Fruit fly (Drosophila melanogaster): ENCODE measurements around the gene Pvf1.

- TF ChIP-seq Hr4 (GFP tag; optimal IDR thresholded peaks at IDR 0.05) (no peak), CG10669 (GFP tag; optimal IDR thresholded peaks at IDR 0.05) (no peak), Hr39 (GFP tag; optimal IDR thresholded peaks at IDR 0.05) (no peak), CG34406 (GFP tag; optimal IDR thresholded peaks at IDR 0.05) (no peak), svp (GFP tag) (no peak), esn (GFP tag; optimal IDR thresholded peaks at IDR 0.05) (no peak)
These were observed 20.4 kb upstream of the Pvf1 start for dm6 chrX:18812111-18812510.

Data from whole organism, prepupa.